Worm (Caenorhabditis elegans) whole organism, midembryonic: ENCODE data around the gene gst-7.

Source experiments
- T22C8.4 ChIP-seq: fragments of 200-800 bp; sonication (Bioruptor generic); IDR thresholded peaks from 2 replicates; pipeline ENCODE4 v1.3.6; 2022; ENCODE audit warnings: missing genetic modification characterization, missing compliant biosample characterization
- cog-1 ChIP-seq: sonication (generic microtip); optimal IDR thresholded peaks from 2 replicates; lab custom pipeline; 2016; ENCODE audit warnings: missing genetic modification characterization, missing compliant biosample characterization
- flt-1 ChIP-seq: fragments of 200-800 bp; sonication (Bioruptor generic); IDR thresholded peaks from 2 replicates; pipeline ENCODE4 v1.3.6; 2022; ENCODE audit warnings: missing genetic modification characterization, missing compliant biosample characterization
- klf-2 ChIP-seq: fragments of 200-800 bp; sonication (Bioruptor generic); conservative IDR thresholded peaks from 2 replicates; pipeline ENCODE4 v1.3.6; 2022; ENCODE audit warnings: missing genetic modification reagents, missing genetic modification characterization, missing compliant biosample characterization
- med-1 ChIP-seq: sonication (generic microtip); optimal IDR thresholded peaks from 2 replicates; lab custom pipeline; 2017; ENCODE audit warnings: missing genetic modification characterization, mild to moderate bottlenecking, missing compliant biosample characterization, antibody characterized with exemption, missing genetic modification reagents; ENCODE audit not compliant: insufficient read depth
- ref-1 ChIP-seq: fragments of 200-800 bp; sonication (Bioruptor generic); conservative IDR thresholded peaks from 2 replicates; pipeline ENCODE4 v1.3.6; 2022; ENCODE audit warnings: missing genetic modification reagents, missing genetic modification characterization, missing compliant biosample characterization
- tab-1 ChIP-seq: fragments of 200-800 bp; sonication (Bioruptor generic); IDR thresholded peaks from 2 replicates; pipeline ENCODE4 v1.3.6; 2022; ENCODE audit warnings: missing genetic modification characterization, missing compliant biosample characterization
- ztf-23 ChIP-seq: fragments of 200-800 bp; sonication (Bioruptor generic); IDR thresholded peaks from 2 replicates; pipeline ENCODE4 v1.3.6; 2022; ENCODE audit warnings: missing genetic modification reagents, missing genetic modification characterization, missing compliant biosample characterization
- ztf-29 ChIP-seq: fragments of 200-800 bp; sonication (Bioruptor generic); IDR thresholded peaks from 2 replicates; pipeline ENCODE4 v1.3.6; 2022; ENCODE audit warnings: missing genetic modification reagents, missing genetic modification characterization, missing compliant biosample characterization

The gst-7 gene

ce11 chrII:4873029-4873428, 8.8 kb upstream of the gst-7 start, which contains the start of gene col-73:
Gene col-73 (minus strand): TSS chrII:4873129.
- TF ChIP-seq ref-1 (GFP tag; lab: Robert Waterston, UW): no peak
- TF ChIP-seq flt-1 (GFP tag; lab: Robert Waterston, UW): no peak
- TF ChIP-seq tab-1: no peak
- TF ChIP-seq med-1 (GFP tag; lab: Kevin White, UChicago): no peak
- no peak for TF ChIP-seq T22C8.4 (GFP tag; lab: Robert Waterston, UW)
- TF ChIP-seq ztf-23 (GFP tag; lab: Robert Waterston, UW): no peak
- no peak for TF ChIP-seq klf-2 (GFP tag; lab: Robert Waterston, UW)
- TF ChIP-seq ztf-29: no peak
- TF ChIP-seq cog-1 (tag; lab: Kevin White, UChicago): no peak

- TF ChIP-seq T22C8.4 (GFP tag; lab: Robert Waterston, UW) (no peak), med-1 (GFP tag; lab: Kevin White, UChicago) (no peak), ztf-29 (no peak), ref-1 (GFP tag; lab: Robert Waterston, UW) (no peak), tab-1 (no peak), klf-2 (GFP tag; lab: Robert Waterston, UW) (no peak), cog-1 (tag; lab: Kevin White, UChicago) (no peak)
Observed at ce11 chrII:4874335-4874861, 7.5 kb upstream of the gst-7 start, which contains the start of gene F11G11.15. Gene F11G11.15 (plus strand): TSS chrII:4874845.

- no peak for TF ChIP-seq klf-2 (GFP tag; lab: Robert Waterston, UW)
- TF ChIP-seq T22C8.4 (GFP tag; lab: Robert Waterston, UW): no peak
- TF ChIP-seq tab-1: no peak
- TF ChIP-seq cog-1 (tag; lab: Kevin White, UChicago): no peak
- no peak for TF ChIP-seq flt-1 (GFP tag; lab: Robert Waterston, UW)
- no peak for TF ChIP-seq med-1 (GFP tag; lab: Kevin White, UChicago)
- no peak for TF ChIP-seq ztf-23 (GFP tag; lab: Robert Waterston, UW)
- TF ChIP-seq ref-1 (GFP tag; lab: Robert Waterston, UW): no peak
- no peak for TF ChIP-seq ztf-29
Observed at ce11 chrII:4876091-4876490, 5.8 kb upstream of the gst-7 start, which contains the start of gene F11G11.13. Gene F11G11.13 (minus strand): TSS chrII:4876179.

DNA sequence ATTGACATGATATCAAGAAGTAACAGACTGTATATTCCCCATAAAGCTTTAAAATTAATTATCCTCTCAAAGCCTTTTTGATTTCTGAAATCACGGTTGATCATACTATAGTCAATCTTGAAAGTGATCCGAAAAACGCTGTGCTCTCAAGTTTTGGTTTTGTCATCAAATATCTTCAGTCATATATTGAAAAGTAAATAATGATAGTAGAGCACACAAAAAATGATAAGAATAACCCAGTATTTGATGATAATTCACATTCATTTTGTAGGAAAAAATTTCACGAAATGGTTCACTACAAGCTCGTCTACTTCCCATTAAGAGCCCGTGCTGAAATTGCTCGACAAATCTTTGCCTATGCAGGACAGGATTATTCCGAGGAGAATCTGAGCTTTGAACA, 2.2 kb upstream of the gst-7 start, which contains the start of gene gst-6:
TSS of gene gst-6 (plus strand) at position 263 of the 400 bp plus-strand sequence.
- TF ChIP-seq cog-1 (tag; lab: Kevin White, UChicago): no peak
- TF ChIP-seq tab-1: no peak
- no peak for TF ChIP-seq flt-1 (GFP tag; lab: Robert Waterston, UW)
- no peak for TF ChIP-seq T22C8.4 (GFP tag; lab: Robert Waterston, UW)
- no peak for TF ChIP-seq ref-1 (GFP tag; lab: Robert Waterston, UW)
- no peak for TF ChIP-seq ztf-23 (GFP tag; lab: Robert Waterston, UW)
- no peak for TF ChIP-seq med-1 (GFP tag; lab: Kevin White, UChicago)
- TF ChIP-seq ztf-29: no peak
- no peak for TF ChIP-seq klf-2 (GFP tag; lab: Robert Waterston, UW)

- TF ChIP-seq med-1 (GFP tag; lab: Kevin White, UChicago) (no peak), flt-1 (GFP tag; lab: Robert Waterston, UW) (no peak), T22C8.4 (GFP tag; lab: Robert Waterston, UW) (no peak)
Observed at ce11 chrII:4882498-4882897, 636 bp downstream of the gst-7 start.

ce11 chrII:4883412-4883811, 1.6 kb downstream of the gst-7 start, which contains the start of gene gst-8:
Gene gst-8 (plus strand): TSS chrII:4883712.
- TF ChIP-seq med-1 (GFP tag; lab: Kevin White, UChicago) (no peak), cog-1 (tag; lab: Kevin White, UChicago) (no peak), ref-1 (GFP tag; lab: Robert Waterston, UW) (no peak), flt-1 (GFP tag; lab: Robert Waterston, UW) (no peak), klf-2 (GFP tag; lab: Robert Waterston, UW) (no peak), ztf-23 (GFP tag; lab: Robert Waterston, UW) (no peak)

DNA sequence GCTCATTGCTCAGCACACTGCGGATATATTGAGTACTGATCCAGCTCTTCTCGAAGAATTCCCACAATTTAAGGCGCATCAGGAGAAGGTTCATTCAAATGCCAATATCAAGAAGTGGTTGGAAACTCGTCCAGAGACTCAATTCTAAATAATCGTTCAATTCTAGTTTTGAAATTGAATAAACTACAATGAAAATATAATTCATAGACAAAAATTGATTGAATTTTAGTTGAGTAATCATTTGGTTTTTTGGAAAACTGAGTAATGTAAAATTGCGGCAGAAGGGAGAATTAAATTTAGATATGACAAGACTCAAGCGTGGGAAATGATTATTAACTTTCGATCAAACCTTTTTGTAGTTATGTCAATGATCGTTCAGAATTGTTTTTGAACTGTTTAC, 2.5 kb downstream of the gst-7 start:
- TF ChIP-seq ref-1 (GFP tag; lab: Robert Waterston, UW) (no peak), cog-1 (tag; lab: Kevin White, UChicago) (no peak), tab-1 (no peak), flt-1 (GFP tag; lab: Robert Waterston, UW) (no peak), ztf-23 (GFP tag; lab: Robert Waterston, UW) (no peak), klf-2 (GFP tag; lab: Robert Waterston, UW) (no peak), ztf-29 (no peak), med-1 (GFP tag; lab: Kevin White, UChicago) (no peak)

DNA sequence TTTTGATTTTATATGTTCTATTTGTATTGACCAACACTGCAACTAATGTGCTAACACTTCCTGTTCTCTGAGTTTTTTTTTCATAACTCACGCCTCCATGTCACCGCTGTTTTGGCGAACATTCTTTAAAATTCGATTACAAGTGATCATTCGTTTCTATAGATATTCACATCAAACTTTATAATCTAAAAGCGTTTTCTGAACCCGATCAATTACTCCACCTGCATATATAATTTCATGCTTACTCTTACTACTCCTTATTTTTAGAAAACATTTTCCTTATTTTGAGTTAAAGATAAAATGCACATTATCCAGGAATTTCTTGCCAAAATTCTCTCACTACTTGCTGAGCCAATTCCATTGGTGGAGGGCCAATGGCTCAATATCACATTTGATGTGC, 4.1 kb downstream of the gst-7 start, which contains the start of gene R05F9.7:
TSS of gene R05F9.7 (plus strand) at position 301 of the 400 bp plus-strand sequence.
- TF ChIP-seq ztf-29 (no peak), T22C8.4 (GFP tag; lab: Robert Waterston, UW) (no peak), ztf-23 (GFP tag; lab: Robert Waterston, UW) (no peak), ref-1 (GFP tag; lab: Robert Waterston, UW) (no peak), flt-1 (GFP tag; lab: Robert Waterston, UW) (no peak), med-1 (GFP tag; lab: Kevin White, UChicago) (no peak), tab-1 (no peak), cog-1 (tag; lab: Kevin White, UChicago) (no peak), klf-2 (GFP tag; lab: Robert Waterston, UW) (no peak)
